Worm (Caenorhabditis elegans) whole organism, L4 larva: ENCODE measurements around the gene aex-3.

Experiments
- ceh-82 ChIP-seq: sonication (generic microtip); optimal IDR thresholded peaks from 2 replicates; lab custom pipeline; 2017; ENCODE audit warnings: missing biosample characterization, missing genetic modification characterization
- ces-1 ChIP-seq: fragments of 150-350 bp; sonication (generic microtip); optimal IDR thresholded peaks from 4 replicates; lab custom pipeline; 2014; ENCODE audit warnings: missing biosample characterization, missing genetic modification reagents, missing genetic modification characterization
- lin-15B ChIP-seq: fragments of 150-350 bp; sonication (generic microtip); optimal IDR thresholded peaks from 3 replicates; lab custom pipeline; 2014; ENCODE audit warnings: missing biosample characterization, missing genetic modification characterization
- lir-3 ChIP-seq: sonication (generic microtip); optimal IDR thresholded peaks from 2 replicates; lab custom pipeline; 2016; ENCODE audit warnings: mild to moderate bottlenecking, missing genetic modification characterization, missing compliant biosample characterization
- lsy-2 ChIP-seq, 2 experiments: fragments of 150-350 bp in 1 of 2; sonication (generic microtip) in 1 of 2; optimal IDR thresholded peaks; 2 replicates each; lab custom pipeline; 2014 to 2017; ENCODE audit warnings: missing biosample characterization in 2 of 2, missing genetic modification characterization in 2 of 2
- mdl-1 ChIP-seq, 2 experiments: fragments of 150-350 bp in 1 of 2; sonication (generic microtip) in 1 of 2; optimal IDR thresholded peaks; 2 replicates each; lab custom pipeline; 2014 to 2017; ENCODE audit warnings: missing biosample characterization in 2 of 2, missing genetic modification characterization in 2 of 2
- nhr-237 ChIP-seq: sonication (generic microtip); optimal IDR thresholded peaks from 2 replicates; lab custom pipeline; 2017; ENCODE audit warnings: missing biosample characterization, missing genetic modification characterization
- nhr-28 ChIP-seq: fragments of 150-350 bp; optimal IDR thresholded peaks from 2 replicates; lab custom pipeline; 2014; ENCODE audit warnings: missing biosample characterization, missing genetic modification characterization
- nhr-76 ChIP-seq: fragments of 150-350 bp; optimal IDR thresholded peaks from 2 replicates; lab custom pipeline; 2014; ENCODE audit warnings: missing biosample characterization, missing genetic modification characterization
- nhr-77 ChIP-seq: fragments of 150-350 bp; optimal IDR thresholded peaks from 2 replicates; lab custom pipeline; 2014; ENCODE audit warnings: missing biosample characterization, missing genetic modification characterization
- ztf-11 ChIP-seq: fragments of 150-350 bp; optimal IDR thresholded peaks from 2 replicates; lab custom pipeline; 2014; ENCODE audit warnings: missing biosample characterization, missing genetic modification characterization

ce11 chrX:763452-763851 lies 3.9 kb upstream of the aex-3 start, which contains the start of gene dyf-11:
- TF ChIP-seq ceh-82 (tag; lab: Kevin White, UChicago) (no peak), lir-3 (tag; lab: Kevin White, UChicago) (no peak), nhr-237 (no peak), lsy-2 (tag; optimal IDR thresholded peaks at IDR 0.05; lab: Kevin White, UChicago) (no peak), mdl-1 (tag; optimal IDR thresholded peaks at IDR 0.05; lab: Kevin White, UChicago) (no peak), nhr-76 (tag; lab: Kevin White, UChicago) (no peak), nhr-77 (tag; lab: Kevin White, UChicago) (no peak), nhr-28 (no peak), ztf-11 (tag; lab: Kevin White, UChicago) (no peak), lin-15B (tag; lab: Kevin White, UChicago) (no peak), ces-1 (GFP tag; lab: Kevin White, UChicago) (no peak)
